Worm (Caenorhabditis elegans) whole organism, mixed stage, embryonic: ENCODE results near the gene flwr-1.

Source experiments
- blmp-1 ChIP-seq: fragments of 150-350 bp; optimal IDR thresholded peaks from 2 replicates; lab custom pipeline; 2014; ENCODE audit warnings: missing biosample characterization, missing genetic modification characterization
- hlh-1 ChIP-seq: fragments of 150-350 bp; optimal IDR thresholded peaks from 2 replicates; lab custom pipeline; 2014; ENCODE audit warnings: missing biosample characterization, missing genetic modification reagents, missing genetic modification characterization
- nhr-12 ChIP-seq: fragments of 150-350 bp; optimal IDR thresholded peaks from 2 replicates; lab custom pipeline; 2014; ENCODE audit warnings: missing biosample characterization, missing genetic modification characterization
- nhr-28 ChIP-seq: fragments of 150-350 bp; optimal IDR thresholded peaks from 2 replicates; lab custom pipeline; 2014; ENCODE audit warnings: missing biosample characterization, missing genetic modification characterization
- snpc-4 ChIP-seq: fragments of 150-350 bp; optimal IDR thresholded peaks from 2 replicates; lab custom pipeline; 2014; ENCODE audit warnings: missing biosample characterization, missing genetic modification characterization
- zip-8 ChIP-seq: fragments of 150-350 bp; optimal IDR thresholded peaks from 2 replicates; lab custom pipeline; 2014; ENCODE audit warnings: missing biosample characterization, missing genetic modification characterization

DNA sequence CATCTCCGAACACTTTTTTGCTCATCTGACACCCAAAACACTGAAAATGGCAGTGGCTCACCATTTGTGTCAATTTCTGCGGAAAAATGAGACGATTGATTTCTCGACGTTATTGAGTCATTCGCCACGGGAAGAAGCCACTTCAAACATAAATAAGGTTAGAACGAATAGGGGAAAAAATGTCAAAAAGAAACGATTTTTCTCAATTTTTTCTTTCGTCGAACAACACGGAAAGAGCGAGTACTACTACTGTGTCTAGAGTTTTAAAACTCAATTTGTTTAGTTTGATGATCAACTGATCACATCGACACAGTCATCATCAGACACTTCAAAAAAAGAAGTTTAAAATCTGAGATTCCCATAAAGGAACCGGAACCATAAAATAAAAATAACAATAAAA is 49.2 kb downstream of the flwr-1 start:
- TF ChIP-seq snpc-4 (tag; lab: Kevin White, UChicago) = no peak
- no peak for TF ChIP-seq blmp-1 (tag; lab: Kevin White, UChicago)
- no peak for TF ChIP-seq nhr-12 (tag; lab: Kevin White, UChicago)
- no peak for TF ChIP-seq zip-8
- TF ChIP-seq hlh-1 (tag; lab: Kevin White, UChicago) = no peak
- TF ChIP-seq nhr-28 (tag; lab: Kevin White, UChicago) = no peak
